Worm (Caenorhabditis elegans) whole organism, L2 larva: Measurements from ENCODE around the gene ZK180.7.
A peak's percentile ranks its signal among the peaks of the same experiment; 100 is the strongest.

Source experiments
- C34F6.9 ChIP-seq: fragments of 150-350 bp; optimal IDR thresholded peaks from 2 replicates; lab custom pipeline; 2014; ENCODE audit warnings: missing biosample characterization, missing genetic modification characterization
- R02D3.7 ChIP-seq: fragments of 150-350 bp; optimal IDR thresholded peaks from 2 replicates; lab custom pipeline; 2014; ENCODE audit warnings: missing biosample characterization, missing genetic modification characterization
- Y55F3AM.14 ChIP-seq: fragments of 200-800 bp; sonication (Bioruptor generic); optimal IDR thresholded peaks from 2 replicates; lab custom pipeline; 2018; ENCODE audit warnings: mild to moderate bottlenecking, missing genetic modification characterization, missing compliant biosample characterization
- aly-2 ChIP-seq: fragments of 150-350 bp; optimal IDR thresholded peaks from 2 replicates; lab custom pipeline; 2014; ENCODE audit warnings: missing biosample characterization, missing genetic modification characterization
- ama-1 ChIP-seq: fragments of 150-350 bp; optimal IDR thresholded peaks from 2 replicates; lab custom pipeline; 2018; ENCODE audit warnings: inconsistent platforms
- blmp-1 ChIP-seq: sonication (generic microtip); optimal IDR thresholded peaks from 2 replicates; lab custom pipeline; 2017; ENCODE audit warnings: missing genetic modification characterization, mild to moderate bottlenecking, missing compliant biosample characterization, antibody characterized with exemption, moderate library complexity; ENCODE audit not compliant: insufficient read depth
- ceh-82 ChIP-seq: fragments of 150-350 bp; optimal IDR thresholded peaks from 2 replicates; lab custom pipeline; 2014; ENCODE audit warnings: missing biosample characterization, missing genetic modification characterization
- crh-2 ChIP-seq: sonication (generic microtip); optimal IDR thresholded peaks from 2 replicates; lab custom pipeline; 2017; ENCODE audit warnings: missing biosample characterization, missing genetic modification characterization
- egl-27 ChIP-seq: sonication (generic microtip); optimal IDR thresholded peaks from 3 replicates; lab custom pipeline; 2017; ENCODE audit warnings: missing biosample characterization, missing genetic modification reagents, missing genetic modification characterization
- elt-1 ChIP-seq: fragments of 150-350 bp; optimal IDR thresholded peaks from 2 replicates; lab custom pipeline; 2014; ENCODE audit warnings: missing biosample characterization, missing genetic modification characterization
- elt-3 ChIP-seq: sonication (generic microtip); optimal IDR thresholded peaks from 2 replicates; lab custom pipeline; 2017; ENCODE audit warnings: missing biosample characterization, missing genetic modification characterization
- gmeb-1 ChIP-seq: fragments of 150-350 bp; optimal IDR thresholded peaks from 2 replicates; lab custom pipeline; 2014; ENCODE audit warnings: missing biosample characterization, missing genetic modification characterization
- lin-11 ChIP-seq: fragments of 150-350 bp; sonication (generic microtip); optimal IDR thresholded peaks from 2 replicates; lab custom pipeline; 2014; ENCODE audit warnings: missing biosample characterization, missing genetic modification characterization, inconsistent platforms, mixed read lengths
- mdl-1 ChIP-seq, 2 experiments: fragments of 150-350 bp in 1 of 2; sonication (generic microtip) in 1 of 2; optimal IDR thresholded peaks; 2 replicates each; lab custom pipeline; 2017; ENCODE audit warnings: missing biosample characterization in 2 of 2, missing genetic modification characterization in 2 of 2
- nhr-129 ChIP-seq: fragments of 150-350 bp; optimal IDR thresholded peaks from 2 replicates; lab custom pipeline; 2014; ENCODE audit warnings: missing biosample characterization, missing genetic modification characterization
- nhr-23 ChIP-seq: fragments of 150-350 bp; optimal IDR thresholded peaks from 2 replicates; lab custom pipeline; 2014; ENCODE audit warnings: missing biosample characterization, missing genetic modification reagents, missing genetic modification characterization
- nhr-237 ChIP-seq: fragments of 150-350 bp; optimal IDR thresholded peaks from 2 replicates; lab custom pipeline; 2014; ENCODE audit warnings: missing biosample characterization, missing genetic modification characterization
- nhr-25 ChIP-seq: fragments of 150-350 bp; sonication (generic microtip); optimal IDR thresholded peaks from 3 replicates; lab custom pipeline; 2014; ENCODE audit warnings: missing biosample characterization, missing genetic modification characterization
- nhr-6 ChIP-seq: fragments of 150-350 bp; optimal IDR thresholded peaks from 2 replicates; lab custom pipeline; 2014; ENCODE audit warnings: missing biosample characterization, missing genetic modification characterization
- nhr-77 ChIP-seq: fragments of 150-350 bp; optimal IDR thresholded peaks from 2 replicates; lab custom pipeline; 2014; ENCODE audit warnings: missing biosample characterization, missing genetic modification characterization
- peb-1 ChIP-seq: fragments of 150-350 bp; optimal IDR thresholded peaks from 2 replicates; lab custom pipeline; 2014; ENCODE audit warnings: missing biosample characterization, missing genetic modification characterization
- sem-4 ChIP-seq: fragments of 150-350 bp; optimal IDR thresholded peaks from 2 replicates; lab custom pipeline; 2014; ENCODE audit warnings: missing biosample characterization, missing genetic modification reagents, missing genetic modification characterization
- skn-1 ChIP-seq: sonication (generic microtip); optimal IDR thresholded peaks from 2 replicates; lab custom pipeline; 2017; ENCODE audit warnings: missing biosample characterization, missing genetic modification characterization
- sma-9 ChIP-seq, 2 experiments: fragments of 150-350 bp in 1 of 2; sonication (generic microtip) in 1 of 2; optimal IDR thresholded peaks; 2 replicates each; lab custom pipeline; 2014 to 2016; ENCODE audit warnings: missing genetic modification characterization in 2 of 2, mild to moderate bottlenecking in 1 of 2, missing biosample characterization in 1 of 2, missing compliant biosample characterization in 1 of 2, missing genetic modification reagents in 1 of 2, moderate library complexity in 1 of 2
- snpc-4 ChIP-seq: fragments of 150-350 bp; optimal IDR thresholded peaks from 2 replicates; lab custom pipeline; 2014; ENCODE audit warnings: missing biosample characterization, missing genetic modification characterization
- unc-39 ChIP-seq: fragments of 150-350 bp; optimal IDR thresholded peaks from 2 replicates; lab custom pipeline; 2014; ENCODE audit warnings: missing biosample characterization, missing genetic modification characterization
- zag-1 ChIP-seq: fragments of 150-350 bp; optimal IDR thresholded peaks from 2 replicates; lab custom pipeline; 2014; ENCODE audit warnings: missing biosample characterization, missing genetic modification characterization
- ztf-11 ChIP-seq: sonication (generic microtip); optimal IDR thresholded peaks from 2 replicates; lab custom pipeline; 2017; ENCODE audit warnings: missing biosample characterization, missing genetic modification characterization
- ztf-4 ChIP-seq: fragments of 150-350 bp; optimal IDR thresholded peaks from 2 replicates; lab custom pipeline; 2014; ENCODE audit warnings: missing biosample characterization, missing genetic modification characterization

The ZK180.7 gene

DNA sequence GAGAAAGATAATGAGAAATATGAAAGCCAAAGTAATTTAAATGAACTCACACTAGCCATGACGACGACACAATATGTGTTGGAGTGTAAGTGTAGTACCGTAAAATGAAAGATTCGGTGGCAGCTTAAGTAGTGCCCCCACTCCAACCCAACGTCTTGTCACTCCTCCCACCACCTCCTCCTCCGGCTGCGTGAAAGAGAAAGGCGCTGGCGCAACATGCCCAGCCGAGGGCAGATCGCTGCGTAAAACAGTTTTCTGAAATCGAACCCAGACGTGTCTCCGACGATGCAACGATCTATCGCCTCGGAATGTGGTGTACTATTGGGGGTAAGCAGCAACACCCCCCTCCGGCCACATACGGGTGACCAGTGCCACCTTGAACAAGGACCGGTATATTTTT lies 26.7 kb downstream of the ZK180.7 start, which contains the start of gene ZK180.5:
Gene ZK180.5, minus strand, starts transcription at position 101 of the 400 bp plus-strand sequence.
- TF ChIP-seq nhr-237 (tag; lab: Kevin White, UChicago) (no peak), nhr-23 (tag; lab: Kevin White, UChicago) (no peak), crh-2 (no peak), ztf-4 (tag; lab: Kevin White, UChicago) (no peak), nhr-77 (tag; lab: Kevin White, UChicago) (no peak), nhr-25 (tag; lab: Kevin White, UChicago) (peak; percentile 17)

ce11 chrIV:4518111-4518510 lies 27.8 kb downstream of the ZK180.7 start:
- TF ChIP-seq blmp-1 (tag; lab: Kevin White, UChicago) = peak; percentile 75
- TF ChIP-seq elt-1 (tag; lab: Kevin White, UChicago) = no peak

DNA sequence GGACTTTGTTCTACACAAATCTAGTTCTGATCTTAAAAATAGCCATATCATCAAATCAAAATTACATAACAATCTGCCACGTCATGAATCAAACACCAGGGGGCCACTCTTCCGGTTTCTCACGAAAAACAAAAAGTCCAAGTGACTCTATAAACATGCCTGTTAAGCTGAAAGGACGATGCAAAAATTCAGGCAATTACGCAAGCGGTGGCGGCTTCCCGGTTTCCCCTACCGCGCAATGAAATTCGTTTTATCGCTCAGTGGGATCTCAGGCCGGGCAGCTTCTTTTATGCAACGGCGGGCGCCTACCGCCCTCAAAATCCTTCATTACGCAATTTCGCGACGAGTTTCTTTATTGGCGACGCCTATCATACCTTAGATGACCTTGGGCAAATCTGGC lies 29.4 kb downstream of the ZK180.7 start:
- TF ChIP-seq Y55F3AM.14 (GFP tag; lab: Kevin White, UChicago) (peak; percentile 7), nhr-25 (tag; lab: Kevin White, UChicago) (peak; percentile 42), lin-11 (no peak)
- TF ChIP-seq, all 48 proteins: peak for 2

- TF ChIP-seq nhr-25 (tag; lab: Kevin White, UChicago) = no peak
- TF ChIP-seq peb-1 (tag; lab: Kevin White, UChicago) = no peak
- TF ChIP-seq sma-9 (GFP tag; optimal IDR thresholded peaks at IDR 0.05; lab: Kevin White, UChicago) = no peak
- no peak for TF ChIP-seq sma-9 (tag; optimal IDR thresholded peaks at IDR 0.05; lab: Kevin White, UChicago)
- TF ChIP-seq ama-1 (lab: Kevin White, UChicago) = no peak
- no peak for TF ChIP-seq lin-11
- TF ChIP-seq crh-2 = no peak
- no peak for TF ChIP-seq ztf-4 (tag; lab: Kevin White, UChicago)
Measured at ce11 chrIV:4523461-4523860, 33.1 kb downstream of the ZK180.7 start.

ce11 chrIV:4524943-4525342 lies 34.6 kb downstream of the ZK180.7 start, which contains the start of gene ZK180.6:
Gene ZK180.6, minus strand, starts transcription at chrIV:4525043.
- no peak for TF ChIP-seq zag-1 (tag; lab: Kevin White, UChicago)
- TF ChIP-seq nhr-129 (tag; lab: Kevin White, UChicago) = no peak
- TF ChIP-seq ceh-82 (tag; lab: Kevin White, UChicago) = no peak
- no peak for TF ChIP-seq ztf-11 (tag; lab: Kevin White, UChicago)
- no peak for TF ChIP-seq mdl-1 (tag; optimal IDR thresholded peaks at IDR 0.05; lab: Kevin White, UChicago)
- TF ChIP-seq elt-3 (tag; lab: Kevin White, UChicago) = no peak
- TF ChIP-seq unc-39 (tag; lab: Kevin White, UChicago) = no peak
- no peak for TF ChIP-seq nhr-77 (tag; lab: Kevin White, UChicago)
- no peak for TF ChIP-seq sem-4 (tag; lab: Kevin White, UChicago)
- TF ChIP-seq crh-2 = no peak
- TF ChIP-seq aly-2 = no peak
- no peak for TF ChIP-seq nhr-237 (tag; lab: Kevin White, UChicago)
- TF ChIP-seq R02D3.7 = no peak
- no peak for TF ChIP-seq ama-1 (lab: Kevin White, UChicago)
- no peak for TF ChIP-seq peb-1 (tag; lab: Kevin White, UChicago)
- no peak for TF ChIP-seq egl-27 (tag; lab: Kevin White, UChicago)

DNA sequence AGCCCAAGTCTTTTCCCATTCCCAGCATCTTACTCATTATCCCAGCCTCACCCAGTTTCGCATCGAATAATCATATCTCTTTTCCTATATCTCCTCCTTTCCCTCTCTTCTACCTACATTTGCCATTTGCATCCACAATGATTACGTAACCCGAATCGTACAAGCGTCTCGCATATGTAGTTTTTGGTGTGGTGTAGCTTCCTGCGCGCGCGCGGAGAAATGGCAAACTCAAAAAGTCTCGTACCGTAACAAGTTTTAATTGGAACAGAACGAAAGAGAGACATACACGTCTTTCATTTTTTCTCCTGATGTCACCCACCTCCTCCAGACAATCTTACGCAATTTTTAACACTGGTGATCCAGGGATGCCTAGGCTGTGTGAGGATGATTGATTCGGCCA lies 35.7 kb downstream of the ZK180.7 start:
- no peak for TF ChIP-seq peb-1 (tag; lab: Kevin White, UChicago)
- no peak for TF ChIP-seq unc-39 (tag; lab: Kevin White, UChicago)
- no peak for TF ChIP-seq ztf-11 (tag; lab: Kevin White, UChicago)
- TF ChIP-seq elt-1 (tag; lab: Kevin White, UChicago) = no peak
- TF ChIP-seq sem-4 (tag; lab: Kevin White, UChicago) = no peak
- TF ChIP-seq ztf-4 (tag; lab: Kevin White, UChicago) = no peak
- TF ChIP-seq ceh-82 (tag; lab: Kevin White, UChicago) = no peak
- no peak for TF ChIP-seq skn-1
- TF ChIP-seq egl-27 (tag; lab: Kevin White, UChicago) = no peak
- TF ChIP-seq C34F6.9 (tag; lab: Kevin White, UChicago) = no peak
- no peak for TF ChIP-seq lin-11

- no peak for TF ChIP-seq crh-2
- TF ChIP-seq sma-9 (GFP tag; optimal IDR thresholded peaks at IDR 0.05; lab: Kevin White, UChicago) = no peak
- TF ChIP-seq sma-9 (tag; optimal IDR thresholded peaks at IDR 0.05; lab: Kevin White, UChicago) = no peak
- TF ChIP-seq snpc-4 (tag; lab: Kevin White, UChicago) = no peak
- no peak for TF ChIP-seq ceh-82 (tag; lab: Kevin White, UChicago)
- TF ChIP-seq sem-4 (tag; lab: Kevin White, UChicago) = no peak
- TF ChIP-seq nhr-6 (tag; lab: Kevin White, UChicago) = no peak
- no peak for TF ChIP-seq gmeb-1 (tag; lab: Kevin White, UChicago)
Measured at ce11 chrIV:4526724-4527123, 36.4 kb downstream of the ZK180.7 start.
